Worm (Caenorhabditis elegans): ENCODE results near the gene gbb-1.
A peak's percentile ranks its signal among the peaks of the same experiment; 100 is the strongest.

gbb-1 gene

DNA sequence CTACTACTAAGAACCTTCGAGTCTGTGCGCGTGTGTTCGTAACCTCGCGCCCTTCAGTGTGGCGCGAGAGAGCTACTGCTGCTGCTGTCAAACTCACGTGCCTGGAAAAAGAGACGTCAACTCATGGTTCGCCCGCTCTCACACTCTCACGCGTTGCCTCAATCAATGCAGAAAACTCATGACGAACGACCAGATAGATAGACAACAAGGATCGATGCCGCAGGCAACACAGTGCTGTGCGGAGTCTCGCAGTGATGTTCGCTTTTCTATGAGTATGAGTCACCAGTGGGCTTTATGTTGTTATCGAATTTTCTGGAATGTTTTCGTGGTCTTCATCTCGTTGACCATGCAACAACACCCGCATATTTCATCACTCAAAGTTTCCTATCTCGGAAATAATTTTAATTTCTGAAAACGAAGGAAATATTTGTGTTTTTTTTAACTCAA lies 13.8 kb downstream of the gbb-1 start (continued):
- TF ChIP-seq snpc-4 (GFP tag; optimal IDR thresholded peaks at IDR 0.05): no peak
- TF ChIP-seq snpc-4 (tag; optimal IDR thresholded peaks at IDR 0.05): peak; percentile 48 to 55 (median 54)
- peak; percentile 3 for TF ChIP-seq repo-1 (tag; optimal IDR thresholded peaks at IDR 0.05)
- peak; percentile 93; the same call in 1 of the 2 replicates for TF ChIP-seq let-526 (GFP tag; IDR thresholded peaks at IDR 0.05)
- no peak; the same call in 1 of the 2 replicates for TF ChIP-seq ceh-91 (GFP tag; IDR thresholded peaks at IDR 0.05)
- no peak for TF ChIP-seq F23B12.7 (tag; optimal IDR thresholded peaks at IDR 0.05; ENCODE audit: insufficient read depth)
- peak; percentile 76 for TF ChIP-seq attf-5 (GFP tag; optimal IDR thresholded peaks at IDR 0.05)
- peak; percentile 76 for TF ChIP-seq mcd-1 (GFP tag; IDR thresholded peaks at IDR 0.05)
- TF ChIP-seq ztf-25 (GFP tag; IDR thresholded peaks at IDR 0.05): no peak
- TF ChIP-seq lsy-27 (tag; optimal IDR thresholded peaks at IDR 0.05; ENCODE audit: borderline replicate concordance, insufficient read depth): no peak
- TF ChIP-seq snpc-3.4 (tag; optimal IDR thresholded peaks at IDR 0.05): no peak
- peak in 1 of 2 experiments; percentile 41 for TF ChIP-seq let-607 (tag; optimal IDR thresholded peaks at IDR 0.05)
- TF ChIP-seq F10E7.11 (tag; optimal IDR thresholded peaks at IDR 0.05): peak; percentile 8
- no peak for TF ChIP-seq T26A5.8 (tag; optimal IDR thresholded peaks at IDR 0.05)
- peak; percentile 27 for TF ChIP-seq zim-3 (tag; optimal IDR thresholded peaks at IDR 0.05)
- no peak for TF ChIP-seq ceh-58 (GFP tag; IDR thresholded peaks at IDR 0.05)
- peak; percentile 92 for TF ChIP-seq K11D2.4 (GFP tag; IDR thresholded peaks at IDR 0.05)
- TF ChIP-seq ama-1 (optimal IDR thresholded peaks at IDR 0.05): peak; percentile 68
- TF ChIP-seq ama-1 (GFP tag; optimal IDR thresholded peaks at IDR 0.05): no peak
- TF ChIP-seq ztf-18 (tag; optimal IDR thresholded peaks at IDR 0.05): peak; percentile 45
- TF ChIP-seq nfya-1 (tag; optimal IDR thresholded peaks at IDR 0.05; ENCODE audit: borderline replicate concordance, insufficient read depth): no peak
- no peak for TF ChIP-seq fkh-3 (tag; optimal IDR thresholded peaks at IDR 0.05)
- no peak for TF ChIP-seq mel-28 (tag; optimal IDR thresholded peaks at IDR 0.05; ENCODE audit: borderline replicate concordance)
- TF ChIP-seq lag-1 (GFP tag; IDR thresholded peaks at IDR 0.05): no peak; the same call in 1 of the 2 replicates
- TF ChIP-seq ets-4 (GFP tag; optimal IDR thresholded peaks at IDR 0.05): peak; percentile 77
- peak; percentile 83 for TF ChIP-seq pbrm-1 (GFP tag; IDR thresholded peaks at IDR 0.05)
- TF ChIP-seq F39B2.1 (GFP tag; IDR thresholded peaks at IDR 0.05): no peak
- TF ChIP-seq attf-3 (GFP tag; conservative IDR thresholded peaks at IDR 0.05): no peak
- peak; percentile 81 for TF ChIP-seq egl-44 (GFP tag; IDR thresholded peaks at IDR 0.05)
- TF ChIP-seq ztf-28 (GFP tag; IDR thresholded peaks at IDR 0.05): no peak
- TF ChIP-seq somi-1 (GFP tag; optimal IDR thresholded peaks at IDR 0.05): peak; percentile 84
- peak; percentile 94 for TF ChIP-seq nfyb-1 (GFP tag; IDR thresholded peaks at IDR 0.05)
- TF ChIP-seq B0019.2 (GFP tag; conservative IDR thresholded peaks at IDR 0.05): no peak
- no peak for TF ChIP-seq madf-6 (GFP tag; IDR thresholded peaks at IDR 0.05)
- TF ChIP-seq F52B5.7 (tag; optimal IDR thresholded peaks at IDR 0.05): peak; percentile 40
- TF ChIP-seq mes-4 (tag; optimal IDR thresholded peaks at IDR 0.05): no peak
- TF ChIP-seq Y53G8AR.9 (GFP tag; conservative IDR thresholded peaks at IDR 0.05): peak; percentile 74
- peak; percentile 25; the same call in 1 of the 2 replicates for TF ChIP-seq F33H1.4 (GFP tag; IDR thresholded peaks at IDR 0.05)
- peak; percentile 71 for TF ChIP-seq pha-4 (tag; optimal IDR thresholded peaks at IDR 0.05)
